Fruit fly (Drosophila melanogaster) whole organism: ENCODE data around the gene Sema5c.

Source experiments
- CG8478 ChIP-seq: fragments of >200 bp; optimal IDR thresholded peaks from 2 replicates; lab custom pipeline; 2018; ENCODE audit warnings: inconsistent platforms
- Dll ChIP-seq: fragments of >200 bp; optimal IDR thresholded peaks from 2 replicates; lab custom pipeline; 2017
- usp ChIP-seq: fragments of >200 bp; optimal IDR thresholded peaks from 2 replicates; lab custom pipeline; 2017; ENCODE audit warnings: missing biosample characterization, missing genetic modification characterization, mixed read lengths

- no peak for TF ChIP-seq usp (GFP tag; lab: Kevin White, UChicago)
- no peak for TF ChIP-seq CG8478 (lab: Kevin White, UChicago)
- TF ChIP-seq Dll, result no peak
Measured at dm6 chr3L:12118156-12118555, 36.5 kb upstream of the Sema5c start, which contains the start of gene ssp.
